Fruit fly (Drosophila melanogaster): ENCODE results near the gene 2mit.

The 2mit gene

dm6 chr3R:13155587-13155986, at the start of gene 2mit:
2mit (minus strand) TSS chr3R:13155687.
- TF ChIP-seq br (GFP tag; optimal IDR thresholded peaks at IDR 0.05) (no peak), Dif (GFP tag; optimal IDR thresholded peaks at IDR 0.05; ENCODE audit: partially characterized antibody) (no peak), CG9705 (GFP tag; optimal IDR thresholded peaks at IDR 0.05) (no peak), dmrt93B (GFP tag; optimal IDR thresholded peaks at IDR 0.05) (no peak), tai (GFP tag; optimal IDR thresholded peaks at IDR 0.05) (no peak), GATAd (GFP tag; optimal IDR thresholded peaks at IDR 0.05) (no peak), pan (optimal IDR thresholded peaks at IDR 0.05) (no peak), brk (GFP tag; optimal IDR thresholded peaks at IDR 0.05) (no peak), rgr (GFP tag; optimal IDR thresholded peaks at IDR 0.05) (no peak), dl (GFP tag; optimal IDR thresholded peaks at IDR 0.05; ENCODE audit: insufficient read depth in 1 of 2, partially characterized antibody in 2 of 2) (no peak), Hr78 (GFP tag; optimal IDR thresholded peaks at IDR 0.05) (no peak), OdsH (GFP tag; optimal IDR thresholded peaks at IDR 0.05) (no peak), woc (GFP tag; optimal IDR thresholded peaks at IDR 0.05) (no peak), dsf (GFP tag; optimal IDR thresholded peaks at IDR 0.05; ENCODE audit: borderline replicate concordance) (no peak), Hnf4 (GFP tag; optimal IDR thresholded peaks at IDR 0.05) (no peak), usp (GFP tag; optimal IDR thresholded peaks at IDR 0.05) (no peak)

- TF ChIP-seq sv (GFP tag; optimal IDR thresholded peaks at IDR 0.05) (no peak), Sp1 (GFP tag; optimal IDR thresholded peaks at IDR 0.05) (no peak)
These were observed 44.9 kb upstream of the 2mit start for dm6 chr3R:13200402-13200801.

dm6 chr3R:13191299-13191698, 35.8 kb upstream of the 2mit start, which contains the start of gene CG8141:
CG8141 (plus strand) TSS chr3R:13191599.
- TF ChIP-seq rgr (GFP tag; optimal IDR thresholded peaks at IDR 0.05) = no peak
- TF ChIP-seq jim (GFP tag; optimal IDR thresholded peaks at IDR 0.05) = no peak
- no peak for TF ChIP-seq foxo (GFP tag; optimal IDR thresholded peaks at IDR 0.05)

dm6 chr3R:13188219-13188618, 32.7 kb upstream of the 2mit start, which contains the start of gene CG14380:
CG14380 (plus strand) TSS chr3R:13188519.
- TF ChIP-seq Myc (optimal IDR thresholded peaks at IDR 0.05) (no peak), GATAd (GFP tag; optimal IDR thresholded peaks at IDR 0.05) (no peak)

dm6 chr3R:13186396-13186795, 30.9 kb upstream of the 2mit start, which contains the start of gene CG8508:
CG8508 (minus strand) TSS chr3R:13186496.
- no peak for TF ChIP-seq ey (GFP tag; optimal IDR thresholded peaks at IDR 0.05)
- no peak for TF ChIP-seq dsf (GFP tag; optimal IDR thresholded peaks at IDR 0.05; ENCODE audit: borderline replicate concordance)
- TF ChIP-seq Rel (GFP tag; optimal IDR thresholded peaks at IDR 0.05) = no peak
- TF ChIP-seq Rel (tag; optimal IDR thresholded peaks at IDR 0.05) = no peak
- TF ChIP-seq lola (GFP tag; optimal IDR thresholded peaks at IDR 0.05) = no peak
- no peak for TF ChIP-seq fru (GFP tag; optimal IDR thresholded peaks at IDR 0.05)
- no peak for TF ChIP-seq tai (GFP tag; optimal IDR thresholded peaks at IDR 0.05)
- TF ChIP-seq Hnf4 (GFP tag; optimal IDR thresholded peaks at IDR 0.05) = no peak
- no peak for TF ChIP-seq psq (GFP tag; optimal IDR thresholded peaks at IDR 0.05)
- TF ChIP-seq Hr83 (GFP tag; optimal IDR thresholded peaks at IDR 0.05; ENCODE audit: poor library complexity, severe bottlenecking) = no peak
- no peak for TF ChIP-seq dmrt93B (GFP tag; optimal IDR thresholded peaks at IDR 0.05)
- no peak for TF ChIP-seq Abd-B (GFP tag; optimal IDR thresholded peaks at IDR 0.05)
- TF ChIP-seq Vsx2 (GFP tag; optimal IDR thresholded peaks at IDR 0.05; ENCODE audit: partially characterized antibody) = no peak
- no peak for TF ChIP-seq HLH106 (tag; optimal IDR thresholded peaks at IDR 0.05)
- no peak for TF ChIP-seq rgr (GFP tag; optimal IDR thresholded peaks at IDR 0.05)
- no peak for TF ChIP-seq usp (GFP tag; optimal IDR thresholded peaks at IDR 0.05)
- TF ChIP-seq Mio (GFP tag; optimal IDR thresholded peaks at IDR 0.05) = no peak
- TF ChIP-seq Dif (GFP tag; optimal IDR thresholded peaks at IDR 0.05; ENCODE audit: partially characterized antibody) = no peak

dm6 chr3R:13181004-13181403, 25.5 kb upstream of the 2mit start, which contains the start of gene CG8138:
CG8138 (plus strand) TSS chr3R:13181304.
- TF ChIP-seq tai (GFP tag; optimal IDR thresholded peaks at IDR 0.05) (no peak), br (GFP tag; optimal IDR thresholded peaks at IDR 0.05) (no peak), pan (optimal IDR thresholded peaks at IDR 0.05) (no peak), Sp1 (GFP tag; optimal IDR thresholded peaks at IDR 0.05) (no peak), usp (GFP tag; optimal IDR thresholded peaks at IDR 0.05) (no peak), brk (GFP tag; optimal IDR thresholded peaks at IDR 0.05) (no peak), dmrt93B (GFP tag; optimal IDR thresholded peaks at IDR 0.05) (no peak), Dif (GFP tag; optimal IDR thresholded peaks at IDR 0.05; ENCODE audit: partially characterized antibody) (no peak), lola (GFP tag; optimal IDR thresholded peaks at IDR 0.05) (no peak), N (GFP tag; optimal IDR thresholded peaks at IDR 0.05) (no peak), jim (GFP tag; optimal IDR thresholded peaks at IDR 0.05) (no peak), Vsx2 (GFP tag; optimal IDR thresholded peaks at IDR 0.05; ENCODE audit: partially characterized antibody) (no peak), GATAd (GFP tag; optimal IDR thresholded peaks at IDR 0.05) (no peak), OdsH (GFP tag; optimal IDR thresholded peaks at IDR 0.05) (no peak), dsf (GFP tag; optimal IDR thresholded peaks at IDR 0.05; ENCODE audit: borderline replicate concordance) (no peak), CrebA (GFP tag; optimal IDR thresholded peaks at IDR 0.05; ENCODE audit: borderline replicate concordance) (no peak)

Measured in whole organism, wandering third instar larva.